Fruit fly (Drosophila melanogaster): ENCODE data around the gene CG15432.

Gene CG15432

dm6 chr2L:4454009-4454689, 12.0 kb downstream of the CG15432 start, which contains the start of the genes Secp43 and ND-B8 (continued):
- TF ChIP-seq CG7928 (GFP tag; optimal IDR thresholded peaks at IDR 0.05) (peak; percentile 34), CrebB (tag; optimal IDR thresholded peaks at IDR 0.05) (no peak), Myb (GFP tag; optimal IDR thresholded peaks at IDR 0.05) (peak; percentile 99), Dip2 (GFP tag; IDR thresholded peaks at IDR 0.05) (no peak), esg (GFP tag; conservative IDR thresholded peaks at IDR 0.05) (no peak), CG10267 (tag; optimal IDR thresholded peaks at IDR 0.05) (peak; percentile 54), CG8388 (GFP tag; optimal IDR thresholded peaks at IDR 0.05) (no peak), CG1832 (GFP tag; optimal IDR thresholded peaks at IDR 0.05) (no peak), CG14965 (GFP tag; optimal IDR thresholded peaks at IDR 0.05; ENCODE audit: borderline replicate concordance) (no peak), HLH3B (GFP tag; IDR thresholded peaks at IDR 0.05) (no peak), Ets97D (GFP tag; optimal IDR thresholded peaks at IDR 0.05) (peak; percentile 81), pan (optimal IDR thresholded peaks at IDR 0.05) (no peak), pan (GFP tag; optimal IDR thresholded peaks at IDR 0.05 in 1 of 2, IDR thresholded peaks at IDR 0.05 in 1 of 2) (no peak), ato (GFP tag; IDR thresholded peaks at IDR 0.05; ENCODE audit: partially characterized antibody) (peak; percentile 77), CG15073 (GFP tag; optimal IDR thresholded peaks at IDR 0.05) (no peak), dmrt11E (tag; optimal IDR thresholded peaks at IDR 0.05) (no peak), CG7839 (tag; optimal IDR thresholded peaks at IDR 0.05) (no peak), prd (optimal IDR thresholded peaks at IDR 0.05) (no peak), prd (GFP tag; IDR thresholded peaks at IDR 0.05) (no peak), CG9876 (GFP tag; optimal IDR thresholded peaks at IDR 0.05) (no peak), Hmr (GFP tag; optimal IDR thresholded peaks at IDR 0.05) (peak; percentile 75), CG34422 (GFP tag; IDR thresholded peaks at IDR 0.05) (no peak; the same call in 2 of the 3 replicates), CG1647 (GFP tag; optimal IDR thresholded peaks at IDR 0.05) (no peak), CG30403 (GFP tag; optimal IDR thresholded peaks at IDR 0.05) (no peak), Ptx1 (GFP tag; IDR thresholded peaks at IDR 0.05) (no peak), CG3726 (GFP tag; IDR thresholded peaks at IDR 0.05) (no peak), Mad (GFP tag; optimal IDR thresholded peaks at IDR 0.05) (no peak), CG10654 (GFP tag; optimal IDR thresholded peaks at IDR 0.05) (no peak), Dip3 (GFP tag; optimal IDR thresholded peaks at IDR 0.05) (no peak), Nf-YC (tag; optimal IDR thresholded peaks at IDR 0.05) (no peak), CG14667 (GFP tag; IDR thresholded peaks at IDR 0.05) (no peak), zfh1 (GFP tag; IDR thresholded peaks at IDR 0.05) (no peak), CG8290 (GFP tag; optimal IDR thresholded peaks at IDR 0.05) (peak; percentile 56), CG8290 (tag; optimal IDR thresholded peaks at IDR 0.05) (peak in 1 of 2 experiments; percentile 71), CkIIα-i1 (GFP tag; IDR thresholded peaks at IDR 0.05) (no peak), CG3281 (GFP tag; optimal IDR thresholded peaks at IDR 0.05) (no peak), gce (GFP tag; IDR thresholded peaks at IDR 0.05) (no peak), knrl (GFP tag; IDR thresholded peaks at IDR 0.05; ENCODE audit: partially characterized antibody) (peak; percentile 74), jumu (GFP tag; optimal IDR thresholded peaks at IDR 0.05) (no peak), peb (GFP tag; IDR thresholded peaks at IDR 0.05) (no peak), lbe (GFP tag; optimal IDR thresholded peaks at IDR 0.05) (no peak), gro (GFP tag; optimal IDR thresholded peaks at IDR 0.05) (peak; percentile 45), Neu2 (GFP tag; optimal IDR thresholded peaks at IDR 0.05; ENCODE audit: borderline replicate concordance) (peak; percentile 45), tup (GFP tag; optimal IDR thresholded peaks at IDR 0.05) (no peak), ssp (GFP tag; IDR thresholded peaks at IDR 0.05) (no peak), E2f1 (GFP tag; IDR thresholded peaks at IDR 0.05) (no peak), pros (GFP tag; optimal IDR thresholded peaks at IDR 0.05) (no peak), grau (tag; optimal IDR thresholded peaks at IDR 0.05) (peak; percentile 6), CG10565 (GFP tag; optimal IDR thresholded peaks at IDR 0.05) (no peak), nmo (GFP tag; optimal IDR thresholded peaks at IDR 0.05) (peak; percentile 37), crp (GFP tag; optimal IDR thresholded peaks at IDR 0.05) (peak in 1 of 2 experiments; percentile 58)
